Worm (Caenorhabditis elegans): ENCODE results near the gene ceh-57.
A peak's percentile ranks its signal among the peaks of the same experiment; 100 is the strongest.

Gene ceh-57

ce11 chrII:10357468-10358007 is 9.6 kb downstream of the ceh-57 start, which contains the start of gene C07E3.3:
TSS of gene C07E3.3 (minus strand) at chrII:10357518.
- TF ChIP-seq Y53F4B.3 (GFP tag; IDR thresholded peaks at IDR 0.05): no peak
- no peak for TF ChIP-seq athp-1 (tag; optimal IDR thresholded peaks at IDR 0.05)
- TF ChIP-seq lir-1 (GFP tag; conservative IDR thresholded peaks at IDR 0.05): no peak
- no peak for TF ChIP-seq T26A5.8 (tag; optimal IDR thresholded peaks at IDR 0.05)
- no peak for TF ChIP-seq F57C9.4 (tag; optimal IDR thresholded peaks at IDR 0.05)
- TF ChIP-seq zim-3 (tag; optimal IDR thresholded peaks at IDR 0.05): no peak
- no peak for TF ChIP-seq ceh-79 (tag; optimal IDR thresholded peaks at IDR 0.05)
- TF ChIP-seq rec-8 (tag; optimal IDR thresholded peaks at IDR 0.05): no peak
- no peak for TF ChIP-seq snpc-3.4 (tag; optimal IDR thresholded peaks at IDR 0.05)
- no peak for TF ChIP-seq ztf-3 (GFP tag; optimal IDR thresholded peaks at IDR 0.05)
- TF ChIP-seq F37B4.10 (GFP tag; IDR thresholded peaks at IDR 0.05): no peak
- TF ChIP-seq egl-18 (GFP tag; IDR thresholded peaks at IDR 0.05): no peak
- no peak for TF ChIP-seq atf-7 (tag; optimal IDR thresholded peaks at IDR 0.05)
- no peak for TF ChIP-seq Y53G8AR.9 (GFP tag; conservative IDR thresholded peaks at IDR 0.05)
- no peak for TF ChIP-seq dpff-1 (tag; optimal IDR thresholded peaks at IDR 0.05)

ce11 chrII:10351963-10352362 is 15.1 kb downstream of the ceh-57 start, which contains the start of gene C07E3.8:
TSS of gene C07E3.8 (plus strand) at chrII:10352263.
- no peak for TF ChIP-seq ZK185.1 (tag; optimal IDR thresholded peaks at IDR 0.05; ENCODE audit: poor library complexity, severe bottlenecking)

- peak; percentile 79 for TF ChIP-seq lin-54 (GFP tag; optimal IDR thresholded peaks at IDR 0.05)
- TF ChIP-seq lin-35 (GFP tag; optimal IDR thresholded peaks at IDR 0.05): peak in 1 of 3 experiments; percentile 58
- TF ChIP-seq efl-1 (GFP tag; optimal IDR thresholded peaks at IDR 0.05): peak; percentile 53
- no peak for TF ChIP-seq lin-40 (tag; optimal IDR thresholded peaks at IDR 0.05)
- no peak for TF ChIP-seq ztf-28 (GFP tag; IDR thresholded peaks at IDR 0.05)
- TF ChIP-seq tbx-9 (tag; optimal IDR thresholded peaks at IDR 0.05; ENCODE audit: borderline replicate concordance): no peak
- TF ChIP-seq attf-3 (GFP tag; conservative IDR thresholded peaks at IDR 0.05): peak; percentile 90
- no peak for TF ChIP-seq B0019.2 (GFP tag; conservative IDR thresholded peaks at IDR 0.05)
- TF ChIP-seq dpl-1 (GFP tag; optimal IDR thresholded peaks at IDR 0.05): peak; percentile 66
- no peak for TF ChIP-seq somi-1 (GFP tag; optimal IDR thresholded peaks at IDR 0.05)
- no peak for TF ChIP-seq B0261.1 (tag; optimal IDR thresholded peaks at IDR 0.05)
These were observed 16.6 kb downstream of the ceh-57 start, which contains the start of gene C07E3.9 for ce11 chrII:10350487-10350886. TSS of gene C07E3.9 (plus strand) at chrII:10350756.

ce11 chrII:10349915-10350314 is 17.2 kb downstream of the ceh-57 start, which contains the start of gene stip-1:
TSS of gene stip-1 (minus strand) at chrII:10350012.
- TF ChIP-seq cebp-1 (GFP tag; IDR thresholded peaks at IDR 0.05) (no peak), cebp-1 (tag; optimal IDR thresholded peaks at IDR 0.05) (peak; percentile 48), ztf-6 (GFP tag; IDR thresholded peaks at IDR 0.05) (no peak), lin-40 (tag; optimal IDR thresholded peaks at IDR 0.05) (no peak), nhr-80 (tag; optimal IDR thresholded peaks at IDR 0.05) (no peak), lag-1 (GFP tag; IDR thresholded peaks at IDR 0.05) (no peak), F37B4.10 (GFP tag; IDR thresholded peaks at IDR 0.05) (no peak), ceh-79 (tag; optimal IDR thresholded peaks at IDR 0.05) (no peak), unc-62 (GFP tag; optimal IDR thresholded peaks at IDR 0.05) (no peak)

All from whole organism, young adult.